Worm (Caenorhabditis elegans): ENCODE results near the gene rpl-35.
A peak's percentile ranks its signal among the peaks of the same experiment; 100 is the strongest.

Gene rpl-35

DNA sequence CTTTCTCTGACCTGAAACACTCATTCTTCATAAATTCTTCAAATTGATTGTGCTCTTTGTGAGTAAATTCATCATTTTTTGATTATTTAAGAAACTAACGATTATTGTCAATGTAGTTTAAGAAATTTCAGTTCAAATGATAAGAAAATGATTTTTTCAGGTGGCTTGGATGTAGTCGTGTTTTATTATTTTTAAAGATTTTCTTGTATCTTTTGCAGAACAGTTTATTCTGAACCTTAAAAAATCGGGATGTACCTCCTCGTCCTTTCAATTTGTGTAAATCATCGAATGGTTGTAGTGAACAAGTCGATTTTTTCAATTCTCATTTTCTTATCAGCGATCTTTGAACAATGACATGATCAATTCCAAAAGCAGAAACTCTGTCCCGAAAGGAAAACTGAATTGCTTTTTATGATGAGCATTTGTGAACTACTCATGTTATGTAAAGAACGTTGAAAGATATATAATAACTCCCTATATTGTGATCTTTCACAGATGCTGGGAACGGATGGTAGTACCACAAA, 10.4 kb downstream of the rpl-35 start, which contains the start of gene slc-17.3:
slc-17.3 (minus strand) TSS at position 51 of the 524 bp plus-strand sequence.
- TF ChIP-seq pqm-1 (tag; optimal IDR thresholded peaks at IDR 0.05) (peak; percentile 37), lsy-12 (tag; optimal IDR thresholded peaks at IDR 0.05) (no peak), nhr-12 (tag; optimal IDR thresholded peaks at IDR 0.05) (no peak), ceh-28 (tag; optimal IDR thresholded peaks at IDR 0.05) (no peak), elt-2 (tag; optimal IDR thresholded peaks at IDR 0.05) (peak; percentile 57), aly-2 (tag; optimal IDR thresholded peaks at IDR 0.05) (no peak)

DNA sequence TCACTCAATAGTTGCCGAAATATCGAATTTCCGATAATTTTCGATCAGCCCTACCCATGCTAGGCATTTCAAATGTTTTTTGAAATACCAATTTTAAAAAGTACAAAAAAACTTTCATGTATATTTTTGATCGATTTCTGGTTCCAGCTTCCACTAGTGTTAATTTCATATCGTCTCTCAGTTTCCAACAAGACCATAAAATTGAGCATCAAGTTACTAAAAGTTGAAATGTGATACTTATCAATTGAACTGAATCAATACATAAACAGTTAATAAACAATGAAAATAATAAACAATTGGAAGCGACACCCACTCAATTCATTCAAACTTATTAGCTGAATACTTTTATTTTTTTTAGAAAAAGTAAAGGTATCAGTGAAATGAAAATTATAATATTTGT, 11.3 kb downstream of the rpl-35 start, which contains the start of gene cup-4:
cup-4 (plus strand) TSS at position 301 of the 400 bp plus-strand sequence.
- no peak for TF ChIP-seq elt-3 (tag; optimal IDR thresholded peaks at IDR 0.05)
- TF ChIP-seq sea-2 (GFP tag; optimal IDR thresholded peaks at IDR 0.05) = no peak
- TF ChIP-seq eor-1 (tag; optimal IDR thresholded peaks at IDR 0.05) = no peak
- no peak for TF ChIP-seq fkh-10 (GFP tag; optimal IDR thresholded peaks at IDR 0.05)
- no peak for TF ChIP-seq ZK546.5 (tag; optimal IDR thresholded peaks at IDR 0.05)
- no peak for TF ChIP-seq egl-27 (tag; optimal IDR thresholded peaks at IDR 0.05)
- TF ChIP-seq fos-1 (tag; optimal IDR thresholded peaks at IDR 0.05) = no peak
- TF ChIP-seq ama-1 (optimal IDR thresholded peaks at IDR 0.05) = no peak
- TF ChIP-seq skn-1 (tag; optimal IDR thresholded peaks at IDR 0.05) = no peak
- no peak for TF ChIP-seq ceh-82 (tag; optimal IDR thresholded peaks at IDR 0.05)
- no peak for TF ChIP-seq lin-15B (tag; optimal IDR thresholded peaks at IDR 0.05)
- TF ChIP-seq ceh-16 (tag; optimal IDR thresholded peaks at IDR 0.05) = no peak
- TF ChIP-seq nhr-77 (tag; optimal IDR thresholded peaks at IDR 0.05) = no peak
- TF ChIP-seq ztf-4 (tag; optimal IDR thresholded peaks at IDR 0.05) = no peak
- TF ChIP-seq nhr-11 (tag; optimal IDR thresholded peaks at IDR 0.05) = no peak
- no peak for TF ChIP-seq nhr-12 (tag; optimal IDR thresholded peaks at IDR 0.05)
- no peak for TF ChIP-seq ceh-28 (tag; optimal IDR thresholded peaks at IDR 0.05)

ce11 chrIII:7872776-7873175, 17.8 kb downstream of the rpl-35 start:
- TF ChIP-seq eor-1 (tag; optimal IDR thresholded peaks at IDR 0.05) = no peak
- no peak for TF ChIP-seq fkh-2 (tag; optimal IDR thresholded peaks at IDR 0.05)
- no peak for TF ChIP-seq ztf-11 (tag; optimal IDR thresholded peaks at IDR 0.05)
- no peak for TF ChIP-seq nhr-23 (tag; optimal IDR thresholded peaks at IDR 0.05)
- no peak for TF ChIP-seq ceh-82 (tag; optimal IDR thresholded peaks at IDR 0.05)
- TF ChIP-seq sea-2 (GFP tag; optimal IDR thresholded peaks at IDR 0.05) = no peak
- no peak for TF ChIP-seq nhr-67 (tag; optimal IDR thresholded peaks at IDR 0.05)
- no peak for TF ChIP-seq nhr-11 (tag; optimal IDR thresholded peaks at IDR 0.05)
- TF ChIP-seq egl-27 (tag; optimal IDR thresholded peaks at IDR 0.05) = no peak
- TF ChIP-seq elt-3 (tag; optimal IDR thresholded peaks at IDR 0.05) = no peak
- TF ChIP-seq nhr-28 (tag; optimal IDR thresholded peaks at IDR 0.05) = no peak
- no peak for TF ChIP-seq daf-12 (tag; optimal IDR thresholded peaks at IDR 0.05)
- no peak for TF ChIP-seq ama-1 (optimal IDR thresholded peaks at IDR 0.05)
- TF ChIP-seq skn-1 (tag; optimal IDR thresholded peaks at IDR 0.05) = no peak

ce11 chrIII:7873481-7873880, 18.5 kb downstream of the rpl-35 start, which contains the start of gene tyr-1:
TSS of gene tyr-1 (plus strand) at chrIII:7873781.
- TF ChIP-seq nfya-1 (tag; optimal IDR thresholded peaks at IDR 0.05; ENCODE audit: insufficient read depth) (no peak), mdl-1 (tag; optimal IDR thresholded peaks at IDR 0.05) (no peak)

DNA sequence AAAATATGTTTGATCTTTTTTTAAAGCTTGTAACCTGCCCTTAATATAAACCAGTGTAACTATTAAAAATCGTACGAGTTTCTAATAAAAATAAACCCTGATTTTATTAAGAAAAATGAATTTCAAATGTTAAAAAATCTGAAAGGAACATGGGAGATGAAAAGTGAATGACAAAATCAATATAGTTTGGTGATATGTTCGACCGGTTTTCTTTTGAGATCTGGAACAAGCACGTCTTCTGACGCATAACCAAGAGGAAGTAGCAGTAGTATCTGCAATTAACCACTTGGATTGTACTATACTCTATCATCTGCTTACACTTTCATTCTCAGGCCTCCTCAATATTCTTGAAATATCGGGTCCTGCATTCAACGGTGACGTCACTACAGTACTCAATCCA, 22.2 kb downstream of the rpl-35 start:
- no peak for TF ChIP-seq ztf-11 (tag; optimal IDR thresholded peaks at IDR 0.05)
- TF ChIP-seq nfya-1 (tag; optimal IDR thresholded peaks at IDR 0.05; ENCODE audit: insufficient read depth) = no peak
- no peak for TF ChIP-seq fkh-2 (tag; optimal IDR thresholded peaks at IDR 0.05)
- no peak for TF ChIP-seq sea-2 (GFP tag; optimal IDR thresholded peaks at IDR 0.05)
- TF ChIP-seq elt-3 (tag; optimal IDR thresholded peaks at IDR 0.05) = no peak
- no peak for TF ChIP-seq pqm-1 (tag; optimal IDR thresholded peaks at IDR 0.05)
- TF ChIP-seq nhr-12 (tag; optimal IDR thresholded peaks at IDR 0.05) = no peak
- TF ChIP-seq unc-39 (tag; optimal IDR thresholded peaks at IDR 0.05) = no peak
- no peak for TF ChIP-seq nhr-11 (tag; optimal IDR thresholded peaks at IDR 0.05)
- no peak for TF ChIP-seq egl-27 (tag; optimal IDR thresholded peaks at IDR 0.05)
- no peak for TF ChIP-seq nhr-67 (tag; optimal IDR thresholded peaks at IDR 0.05)
- TF ChIP-seq skn-1 (tag; optimal IDR thresholded peaks at IDR 0.05) = no peak
- TF ChIP-seq nhr-25 (tag; optimal IDR thresholded peaks at IDR 0.05) = no peak
- no peak for TF ChIP-seq zag-1 (tag; optimal IDR thresholded peaks at IDR 0.05)
